Worm (Caenorhabditis elegans) whole organism, midembryonic: ENCODE results near the gene let-711.

Experiments
- T22C8.4 ChIP-seq: fragments of 200-800 bp; sonication (Bioruptor generic); IDR thresholded peaks from 2 replicates; pipeline ENCODE4 v1.3.6; 2022; ENCODE audit warnings: missing genetic modification characterization, missing compliant biosample characterization
- cog-1 ChIP-seq: sonication (generic microtip); optimal IDR thresholded peaks from 2 replicates; lab custom pipeline; 2016; ENCODE audit warnings: missing genetic modification characterization, missing compliant biosample characterization
- flt-1 ChIP-seq: fragments of 200-800 bp; sonication (Bioruptor generic); IDR thresholded peaks from 2 replicates; pipeline ENCODE4 v1.3.6; 2022; ENCODE audit warnings: missing genetic modification characterization, missing compliant biosample characterization
- klf-2 ChIP-seq: fragments of 200-800 bp; sonication (Bioruptor generic); conservative IDR thresholded peaks from 2 replicates; pipeline ENCODE4 v1.3.6; 2022; ENCODE audit warnings: missing genetic modification reagents, missing genetic modification characterization, missing compliant biosample characterization
- med-1 ChIP-seq: sonication (generic microtip); optimal IDR thresholded peaks from 2 replicates; lab custom pipeline; 2017; ENCODE audit warnings: missing genetic modification characterization, mild to moderate bottlenecking, missing compliant biosample characterization, antibody characterized with exemption, missing genetic modification reagents; ENCODE audit not compliant: insufficient read depth
- ref-1 ChIP-seq: fragments of 200-800 bp; sonication (Bioruptor generic); conservative IDR thresholded peaks from 2 replicates; pipeline ENCODE4 v1.3.6; 2022; ENCODE audit warnings: missing genetic modification reagents, missing genetic modification characterization, missing compliant biosample characterization
- ztf-23 ChIP-seq: fragments of 200-800 bp; sonication (Bioruptor generic); IDR thresholded peaks from 2 replicates; pipeline ENCODE4 v1.3.6; 2022; ENCODE audit warnings: missing genetic modification reagents, missing genetic modification characterization, missing compliant biosample characterization

- TF ChIP-seq flt-1 (GFP tag; lab: Robert Waterston, UW) (no peak), ztf-23 (GFP tag; lab: Robert Waterston, UW) (no peak), cog-1 (tag; lab: Kevin White, UChicago) (no peak), klf-2 (GFP tag; lab: Robert Waterston, UW) (no peak), T22C8.4 (no peak), med-1 (GFP tag; lab: Kevin White, UChicago) (no peak), ref-1 (GFP tag; lab: Robert Waterston, UW) (no peak)
These were observed 9.2 kb downstream of the let-711 start for ce11 chrIII:6955766-6956165.
